Worm (Caenorhabditis elegans) whole organism, L1 larva: ENCODE results near the gene lex-1.

ENCODE experiments used
- aly-2 ChIP-seq: fragments of 150-350 bp; optimal IDR thresholded peaks from 2 replicates; lab custom pipeline; 2014; ENCODE audit warnings: missing biosample characterization, missing genetic modification characterization
- fkh-10 ChIP-seq: sonication (generic microtip); optimal IDR thresholded peaks from 2 replicates; lab custom pipeline; 2017; ENCODE audit warnings: missing biosample characterization, missing genetic modification reagents, missing genetic modification characterization
- jun-1 ChIP-seq: fragments of 150-350 bp; optimal IDR thresholded peaks from 2 replicates; lab custom pipeline; 2014; ENCODE audit warnings: missing biosample characterization, missing genetic modification reagents, missing genetic modification characterization
- lin-13 ChIP-seq: fragments of 150-350 bp; optimal IDR thresholded peaks from 2 replicates; lab custom pipeline; 2014; ENCODE audit warnings: missing biosample characterization, missing genetic modification reagents, missing genetic modification characterization
- lir-3 ChIP-seq: sonication (generic microtip); optimal IDR thresholded peaks from 2 replicates; lab custom pipeline; 2016; ENCODE audit warnings: mild to moderate bottlenecking, missing genetic modification characterization, moderate library complexity, missing compliant biosample characterization; ENCODE audit not compliant: poor library complexity
- lsy-2 ChIP-seq, 2 experiments: fragments of 150-350 bp; optimal IDR thresholded peaks; 2 replicates each; lab custom pipeline; 2014; ENCODE audit warnings: missing biosample characterization in 2 of 2, missing genetic modification characterization in 2 of 2
- nhr-28 ChIP-seq: fragments of 150-350 bp; optimal IDR thresholded peaks from 2 replicates; lab custom pipeline; 2014; ENCODE audit warnings: missing biosample characterization, missing genetic modification characterization
- nhr-76 ChIP-seq: sonication (generic microtip); optimal IDR thresholded peaks from 2 replicates; lab custom pipeline; 2017; ENCODE audit warnings: missing biosample characterization, missing genetic modification characterization
- nhr-77 ChIP-seq: fragments of 150-350 bp; optimal IDR thresholded peaks from 2 replicates; lab custom pipeline; 2014; ENCODE audit warnings: missing biosample characterization, missing genetic modification characterization
- sox-4 ChIP-seq: sonication (generic microtip); optimal IDR thresholded peaks from 2 replicates; lab custom pipeline; 2016; ENCODE audit warnings: missing genetic modification characterization, missing compliant biosample characterization
- unc-86 ChIP-seq: sonication (generic microtip); optimal IDR thresholded peaks from 2 replicates; lab custom pipeline; 2016; ENCODE audit warnings: missing genetic modification characterization, missing compliant biosample characterization
- xbp-1 ChIP-seq: sonication (generic microtip); optimal IDR thresholded peaks from 2 replicates; lab custom pipeline; 2016; ENCODE audit warnings: missing genetic modification characterization, missing compliant biosample characterization

ce11 chrIV:12031003-12031402 lies 48.3 kb upstream of the lex-1 start, which contains the start of the genes T12G3.6 and mrpl-51:
- no peak for TF ChIP-seq lin-13
- TF ChIP-seq nhr-28 (tag; lab: Kevin White, UChicago): no peak
- no peak for TF ChIP-seq nhr-77 (tag; lab: Kevin White, UChicago)
- no peak for TF ChIP-seq xbp-1 (tag; lab: Kevin White, UChicago)
- TF ChIP-seq sox-4 (tag; lab: Kevin White, UChicago): no peak
- TF ChIP-seq aly-2 (tag; lab: Kevin White, UChicago): no peak
- no peak for TF ChIP-seq fkh-10 (GFP tag; lab: Kevin White, UChicago)
- TF ChIP-seq jun-1: no peak
- TF ChIP-seq unc-86 (tag; lab: Kevin White, UChicago): no peak
- no peak for TF ChIP-seq lir-3 (tag; lab: Kevin White, UChicago)
- no peak for TF ChIP-seq nhr-76
- TF ChIP-seq lsy-2 (tag; optimal IDR thresholded peaks at IDR 0.05; lab: Kevin White, UChicago): no peak
